Worm (Caenorhabditis elegans): ENCODE results near the gene C04G6.13.

C04G6.13 gene

ce11 chrII:5120612-5121011, 26.6 kb downstream of the C04G6.13 start:
- no peak for TF ChIP-seq php-3 (GFP tag; IDR thresholded peaks at IDR 0.05)
- no peak for TF ChIP-seq nhr-77 (tag; optimal IDR thresholded peaks at IDR 0.05)
- TF ChIP-seq nhr-42 (GFP tag; IDR thresholded peaks at IDR 0.05) = no peak
- TF ChIP-seq zag-1 (tag; optimal IDR thresholded peaks at IDR 0.05) = no peak
- TF ChIP-seq F26F4.8 (GFP tag; conservative IDR thresholded peaks at IDR 0.05) = no peak
- TF ChIP-seq ceh-20 (GFP tag; IDR thresholded peaks at IDR 0.05) = peak; percentile 90; the same call in 1 of the 2 replicates
- no peak for TF ChIP-seq nhr-237 (tag; optimal IDR thresholded peaks at IDR 0.05)

- TF ChIP-seq unc-62 (GFP tag; optimal IDR thresholded peaks at IDR 0.05 in 1 of 2) (peak in 1 of 2 experiments; percentile 22), unc-62 (tag; optimal IDR thresholded peaks at IDR 0.05) (no peak), mes-2 (tag; optimal IDR thresholded peaks at IDR 0.05; ENCODE audit: poor library complexity, severe bottlenecking) (no peak), fkh-10 (GFP tag; optimal IDR thresholded peaks at IDR 0.05) (no peak), snpc-1.2 (GFP tag; IDR thresholded peaks at IDR 0.05) (no peak), dmd-9 (GFP tag; IDR thresholded peaks at IDR 0.05) (no peak), cey-2 (tag; optimal IDR thresholded peaks at IDR 0.05; ENCODE audit: borderline replicate concordance, insufficient read depth) (no peak)
These were observed 36.0 kb downstream of the C04G6.13 start, which contains the start of gene lgc-56 for ce11 chrII:5130081-5130480. Gene lgc-56 (plus strand): TSS chrII:5130381.

- TF ChIP-seq tag-97 (GFP tag; IDR thresholded peaks at IDR 0.05) (no peak), unc-62 (GFP tag; optimal IDR thresholded peaks at IDR 0.05 in 1 of 2) (peak in 1 of 2 experiments; percentile 90), unc-62 (tag; optimal IDR thresholded peaks at IDR 0.05) (no peak)
These were observed 37.8 kb downstream of the C04G6.13 start for ce11 chrII:5131800-5132199.

- TF ChIP-seq ZK546.5 (tag; optimal IDR thresholded peaks at IDR 0.05) (no peak), nhr-6 (tag; optimal IDR thresholded peaks at IDR 0.05) (no peak), aha-1 (tag) (peak; percentile 59), spr-1 (tag; optimal IDR thresholded peaks at IDR 0.05) (no peak), fos-1 (tag; optimal IDR thresholded peaks at IDR 0.05) (no peak)
These were observed 42.3 kb downstream of the C04G6.13 start, which contains the start of gene F58A6.2 for ce11 chrII:5136296-5136767. Gene F58A6.2 (plus strand): TSS chrII:5136717.

- TF ChIP-seq lin-13 (GFP tag; optimal IDR thresholded peaks at IDR 0.05) = no peak
- TF ChIP-seq dve-1 (tag; optimal IDR thresholded peaks at IDR 0.05; ENCODE audit: insufficient read depth) = peak; percentile 86
- no peak for TF ChIP-seq T20F7.1 (GFP tag; optimal IDR thresholded peaks at IDR 0.05)
- no peak for TF ChIP-seq Y5F2A.4 (GFP tag; optimal IDR thresholded peaks at IDR 0.05)
- TF ChIP-seq nhr-77 (tag; optimal IDR thresholded peaks at IDR 0.05) = peak; percentile 76
- no peak for TF ChIP-seq daf-16 (GFP tag; optimal IDR thresholded peaks at IDR 0.05)
- TF ChIP-seq daf-16 (tag; optimal IDR thresholded peaks at IDR 0.05) = peak; percentile 82
- no peak for TF ChIP-seq gei-8 (GFP tag; optimal IDR thresholded peaks at IDR 0.05)
- no peak for TF ChIP-seq nhr-111 (GFP tag; optimal IDR thresholded peaks at IDR 0.05)
- TF ChIP-seq tag-97 (GFP tag; IDR thresholded peaks at IDR 0.05) = no peak
- no peak for TF ChIP-seq mxl-2 (GFP tag; conservative IDR thresholded peaks at IDR 0.05)
- TF ChIP-seq snpc-4 (tag; optimal IDR thresholded peaks at IDR 0.05) = no peak
- peak; percentile 95 for TF ChIP-seq aha-1 (tag)
- no peak for TF ChIP-seq F49E8.2 (tag; optimal IDR thresholded peaks at IDR 0.05; ENCODE audit: borderline replicate concordance)
- no peak for TF ChIP-seq unc-39 (tag; optimal IDR thresholded peaks at IDR 0.05)
- no peak for TF ChIP-seq ctbp-1 (GFP tag; IDR thresholded peaks at IDR 0.05)
- TF ChIP-seq nhr-48 (tag; optimal IDR thresholded peaks at IDR 0.05) = peak; percentile 42
- TF ChIP-seq aly-2 (tag; optimal IDR thresholded peaks at IDR 0.05) = no peak
- peak; percentile 97 for TF ChIP-seq nhr-28 (tag; optimal IDR thresholded peaks at IDR 0.05)
- TF ChIP-seq mxl-3 (GFP tag; optimal IDR thresholded peaks at IDR 0.05) = peak; percentile 93
- no peak for TF ChIP-seq nhr-76 (tag; optimal IDR thresholded peaks at IDR 0.05)
- TF ChIP-seq vab-7 (GFP tag; IDR thresholded peaks at IDR 0.05) = no peak
- peak; percentile 49 for TF ChIP-seq hlh-30 (tag; optimal IDR thresholded peaks at IDR 0.05; ENCODE audit: insufficient read depth)
- no peak for TF ChIP-seq Y48G9A.11 (GFP tag; IDR thresholded peaks at IDR 0.05)
- peak in 1 of 2 experiments; percentile 89 for TF ChIP-seq mdl-1 (tag; optimal IDR thresholded peaks at IDR 0.05)
- TF ChIP-seq unc-130 (GFP tag; optimal IDR thresholded peaks at IDR 0.05) = no peak
- no peak for TF ChIP-seq nhr-41 (GFP tag; IDR thresholded peaks at IDR 0.05)
- TF ChIP-seq dmd-9 (GFP tag; IDR thresholded peaks at IDR 0.05) = no peak
These were observed 48.0 kb downstream of the C04G6.13 start, which contains the start of gene nas-29 for ce11 chrII:5141945-5142514. Gene nas-29 (minus strand): TSS chrII:5142036.
